Worm (Caenorhabditis elegans): ENCODE data around the gene nhr-272.

Gene nhr-272

DNA sequence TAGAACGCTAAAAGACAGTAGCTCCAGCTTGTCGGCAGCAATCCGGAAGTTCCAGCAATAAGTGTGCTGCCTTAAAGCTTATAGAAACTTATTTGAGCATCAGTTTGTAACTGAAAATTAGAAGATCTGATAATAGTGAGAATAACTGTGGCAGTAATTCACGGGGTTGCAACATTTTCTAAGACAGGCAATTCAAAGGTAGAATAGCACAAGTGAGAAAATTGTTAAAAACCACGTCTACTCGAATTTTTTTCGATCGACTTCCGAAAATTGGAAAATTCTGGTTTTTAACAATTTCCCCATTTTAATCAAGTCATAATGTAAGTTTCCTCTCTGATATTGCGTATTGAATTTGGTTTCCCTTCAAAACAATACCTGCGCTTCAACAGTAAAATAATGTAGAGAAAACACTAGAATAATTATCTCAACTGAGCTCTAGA, 11.5 kb downstream of the nhr-272 start:
- TF ChIP-seq nhr-71 (tag; optimal IDR thresholded peaks at IDR 0.05) (peak; percentile 6), pqm-1 (tag; optimal IDR thresholded peaks at IDR 0.05) (no peak), fkh-4 (tag; optimal IDR thresholded peaks at IDR 0.05; ENCODE audit: borderline replicate concordance) (no peak), swsn-7 (tag; optimal IDR thresholded peaks at IDR 0.05) (peak; percentile 5), mef-2 (tag; optimal IDR thresholded peaks at IDR 0.05) (no peak), unc-86 (tag; optimal IDR thresholded peaks at IDR 0.05) (no peak), nhr-47 (tag; optimal IDR thresholded peaks at IDR 0.05) (peak; percentile 21), unc-98 (GFP tag; IDR thresholded peaks at IDR 0.05) (no peak)

DNA sequence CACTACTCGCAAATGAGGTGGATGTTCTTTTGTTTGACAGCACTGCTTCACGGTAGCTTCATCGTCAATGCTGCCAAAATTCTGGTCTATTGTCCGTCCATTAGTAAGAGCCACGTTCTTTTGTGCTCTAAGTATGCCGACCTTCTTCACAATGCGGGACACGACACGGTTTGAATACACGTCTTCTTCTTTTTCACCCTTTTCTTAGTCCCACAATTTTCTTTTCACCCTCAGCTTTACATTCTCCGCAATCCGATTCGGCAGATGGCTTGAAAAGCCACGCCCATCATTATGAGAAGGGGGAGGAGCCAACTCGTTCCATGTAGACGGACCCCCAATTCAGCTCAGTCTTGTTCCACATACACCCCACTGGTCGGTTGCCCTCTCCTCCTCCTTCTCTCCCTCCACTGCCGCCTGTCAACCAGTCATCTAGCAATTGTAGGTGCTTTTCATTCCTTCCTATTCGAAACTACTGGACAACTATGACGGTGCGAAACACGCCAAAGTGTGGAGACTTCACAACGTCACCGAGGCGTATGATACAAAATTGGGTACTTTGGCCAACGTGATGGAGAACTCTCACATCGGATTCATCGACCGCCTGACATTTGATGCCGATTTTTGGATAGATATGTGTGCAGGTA, 12.8 kb downstream of the nhr-272 start:
- TF ChIP-seq unc-86 (tag; optimal IDR thresholded peaks at IDR 0.05) (no peak), ztf-11 (tag; optimal IDR thresholded peaks at IDR 0.05) (peak in 1 of 2 experiments; percentile 49), fkh-10 (GFP tag; optimal IDR thresholded peaks at IDR 0.05) (peak; percentile 63), isw-1 (GFP tag; IDR thresholded peaks at IDR 0.05) (0 out of 2 replicates have a peak, but pooled peaks have one; percentile 10), nhr-12 (tag; optimal IDR thresholded peaks at IDR 0.05) (no peak), ama-1 (optimal IDR thresholded peaks at IDR 0.05) (peak; percentile 8), swsn-7 (tag; optimal IDR thresholded peaks at IDR 0.05) (peak; percentile 19), fkh-8 (tag; optimal IDR thresholded peaks at IDR 0.05) (peak; percentile 13), lin-14 (GFP tag; optimal IDR thresholded peaks at IDR 0.05) (peak; percentile 39), lin-35 (GFP tag; optimal IDR thresholded peaks at IDR 0.05) (no peak)

DNA sequence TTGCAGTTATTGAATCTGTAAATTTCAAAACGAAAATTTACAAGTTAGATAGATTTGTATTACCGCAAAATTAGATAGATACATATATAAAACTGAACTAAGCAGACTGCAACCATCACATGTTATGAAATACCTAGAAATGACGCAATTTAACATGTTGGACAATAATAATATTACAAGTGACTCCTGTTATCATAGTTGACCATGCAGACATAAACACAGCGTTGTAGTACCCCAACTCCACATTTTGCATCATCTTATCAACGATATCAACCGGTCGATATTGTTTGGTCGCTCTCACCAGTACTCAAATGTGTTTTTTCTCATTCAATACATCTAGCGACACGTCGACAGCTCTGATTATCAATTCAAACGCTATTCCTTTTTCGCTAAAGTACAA, 13.3 kb downstream of the nhr-272 start, which contains the start of gene ugt-50:
Gene ugt-50, plus strand, starts transcription at position 268 of the 400 bp plus-strand sequence.
- TF ChIP-seq ceh-88 (GFP tag; IDR thresholded peaks at IDR 0.05): no peak
- TF ChIP-seq snu-23 (GFP tag; optimal IDR thresholded peaks at IDR 0.05): peak; percentile 28
- TF ChIP-seq nhr-20 (tag; optimal IDR thresholded peaks at IDR 0.05): peak; percentile 66
- peak; percentile 16 for TF ChIP-seq pqm-1 (tag; optimal IDR thresholded peaks at IDR 0.05)
- no peak for TF ChIP-seq sptf-1 (tag; optimal IDR thresholded peaks at IDR 0.05)
- TF ChIP-seq nhr-12 (tag; optimal IDR thresholded peaks at IDR 0.05): no peak
- peak; percentile 68 for TF ChIP-seq nhr-71 (tag; optimal IDR thresholded peaks at IDR 0.05)
- no peak for TF ChIP-seq alr-1 (tag; optimal IDR thresholded peaks at IDR 0.05; ENCODE audit: borderline replicate concordance)
- peak in 1 of 2 experiments; percentile 4 for TF ChIP-seq efl-1 (optimal IDR thresholded peaks at IDR 0.05)
- TF ChIP-seq efl-1 (GFP tag; optimal IDR thresholded peaks at IDR 0.05 in 1 of 2): no peak
- TF ChIP-seq fkh-4 (tag; optimal IDR thresholded peaks at IDR 0.05; ENCODE audit: borderline replicate concordance): no peak
- TF ChIP-seq ces-1 (GFP tag; optimal IDR thresholded peaks at IDR 0.05): no peak
- 0 out of 2 replicates have a peak, but pooled peaks have one; percentile 10 for TF ChIP-seq nhr-19 (GFP tag; conservative IDR thresholded peaks at IDR 0.05)
- peak; percentile 63 for TF ChIP-seq nhr-85 (tag)
- no peak for TF ChIP-seq grh-1 (GFP tag; IDR thresholded peaks at IDR 0.05)
- no peak for TF ChIP-seq fkh-10 (GFP tag; optimal IDR thresholded peaks at IDR 0.05)
- peak in 1 of 6 experiments; percentile 24 for TF ChIP-seq elt-3 (tag; optimal IDR thresholded peaks at IDR 0.05)
- no peak for TF ChIP-seq zip-4 (GFP tag; optimal IDR thresholded peaks at IDR 0.05)
- TF ChIP-seq dpl-1 (GFP tag; optimal IDR thresholded peaks at IDR 0.05): peak in 1 of 3 experiments; percentile 1
- no peak for TF ChIP-seq C16A3.4 (tag; optimal IDR thresholded peaks at IDR 0.05)
- peak; percentile 87 for TF ChIP-seq elt-2 (tag; optimal IDR thresholded peaks at IDR 0.05)
- peak in 1 of 2 experiments; percentile 39 for TF ChIP-seq lin-35 (GFP tag; optimal IDR thresholded peaks at IDR 0.05)
- peak; percentile 40 for TF ChIP-seq nhr-90 (tag; optimal IDR thresholded peaks at IDR 0.05; ENCODE audit: poor library complexity)

DNA sequence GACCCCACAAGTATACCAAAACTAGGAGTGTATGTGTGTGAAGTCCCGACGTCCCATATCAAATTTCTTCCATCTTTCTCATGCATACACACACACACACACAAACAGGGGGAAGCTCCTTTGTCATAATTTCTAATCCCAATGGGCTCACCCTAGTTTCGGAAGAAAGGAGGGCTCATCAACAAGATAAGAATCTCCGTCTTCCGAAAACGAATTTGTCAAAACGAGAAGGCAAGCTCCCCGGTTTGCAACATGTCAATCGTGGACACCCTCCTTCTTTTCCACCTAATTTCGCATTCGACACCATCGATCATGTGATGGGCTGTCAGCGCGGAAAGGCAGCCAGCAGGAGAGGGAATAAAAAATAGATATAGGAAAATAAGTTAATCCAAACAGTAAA, 14.3 kb downstream of the nhr-272 start:
- TF ChIP-seq unc-62 (GFP tag; optimal IDR thresholded peaks at IDR 0.05): no peak
- no peak for TF ChIP-seq ceh-90 (tag; optimal IDR thresholded peaks at IDR 0.05)
- peak in 1 of 2 experiments; percentile 5 for TF ChIP-seq lsy-2 (tag; optimal IDR thresholded peaks at IDR 0.05)
- TF ChIP-seq ztf-11 (tag; optimal IDR thresholded peaks at IDR 0.05): peak in 1 of 2 experiments; percentile 21
- TF ChIP-seq skn-1 (tag; optimal IDR thresholded peaks at IDR 0.05): no peak
- peak; percentile 25 for TF ChIP-seq swsn-7 (tag; optimal IDR thresholded peaks at IDR 0.05)
- TF ChIP-seq mdl-1 (tag; optimal IDR thresholded peaks at IDR 0.05): no peak
- TF ChIP-seq nhr-237 (tag; optimal IDR thresholded peaks at IDR 0.05): no peak
- TF ChIP-seq zip-4 (GFP tag; optimal IDR thresholded peaks at IDR 0.05): peak; percentile 9
- no peak for TF ChIP-seq xbp-1 (tag; optimal IDR thresholded peaks at IDR 0.05)
- TF ChIP-seq ceh-82 (tag; optimal IDR thresholded peaks at IDR 0.05): peak in 2 of 3 experiments; percentile 6 to 16
- TF ChIP-seq blmp-1 (tag; optimal IDR thresholded peaks at IDR 0.05): peak; percentile 9
- no peak for TF ChIP-seq nhr-28 (tag; optimal IDR thresholded peaks at IDR 0.05)
- TF ChIP-seq snu-23 (GFP tag; optimal IDR thresholded peaks at IDR 0.05): peak; percentile 25
- peak; percentile 81 for TF ChIP-seq mab-9 (GFP tag; IDR thresholded peaks at IDR 0.05)
- no peak for TF ChIP-seq ceh-8 (GFP tag; optimal IDR thresholded peaks at IDR 0.05)
- TF ChIP-seq lin-39 (tag; optimal IDR thresholded peaks at IDR 0.05): no peak
